Worm (Caenorhabditis elegans) whole organism, midembryonic: ENCODE results near the gene clec-197.

Experiments
- T22C8.4 ChIP-seq: fragments of 200-800 bp; sonication (Bioruptor generic); IDR thresholded peaks from 2 replicates; pipeline ENCODE4 v1.3.6; 2022; ENCODE audit warnings: missing genetic modification characterization, missing compliant biosample characterization
- flt-1 ChIP-seq: fragments of 200-800 bp; sonication (Bioruptor generic); IDR thresholded peaks from 2 replicates; pipeline ENCODE4 v1.3.6; 2022; ENCODE audit warnings: missing genetic modification characterization, missing compliant biosample characterization
- klf-2 ChIP-seq: fragments of 200-800 bp; sonication (Bioruptor generic); conservative IDR thresholded peaks from 2 replicates; pipeline ENCODE4 v1.3.6; 2022; ENCODE audit warnings: missing genetic modification reagents, missing genetic modification characterization, missing compliant biosample characterization
- med-1 ChIP-seq: sonication (generic microtip); optimal IDR thresholded peaks from 2 replicates; lab custom pipeline; 2017; ENCODE audit warnings: missing genetic modification characterization, mild to moderate bottlenecking, missing compliant biosample characterization, antibody characterized with exemption, missing genetic modification reagents; ENCODE audit not compliant: insufficient read depth
- ref-1 ChIP-seq: fragments of 200-800 bp; sonication (Bioruptor generic); conservative IDR thresholded peaks from 2 replicates; pipeline ENCODE4 v1.3.6; 2022; ENCODE audit warnings: missing genetic modification reagents, missing genetic modification characterization, missing compliant biosample characterization

ce11 chrIV:17342667-17343066 is 3.8 kb downstream of the clec-197 start, which contains the start of gene C49C3.21:
- TF ChIP-seq med-1 (GFP tag; lab: Kevin White, UChicago) (no peak), klf-2 (GFP tag; lab: Robert Waterston, UW) (no peak), flt-1 (GFP tag; lab: Robert Waterston, UW) (no peak), T22C8.4 (GFP tag; lab: Robert Waterston, UW) (no peak), ref-1 (GFP tag; lab: Robert Waterston, UW) (no peak)
